Worm (Caenorhabditis elegans) whole organism, young adult: ENCODE results near the gene D2023.1.
A peak's percentile ranks its signal among the peaks of the same experiment; 100 is the strongest.

ENCODE experiments used
- F37B4.10 ChIP-seq: fragments of 200-800 bp; sonication (Bioruptor generic); IDR thresholded peaks from 2 replicates; pipeline ENCODE4 v1.3.6; 2022; ENCODE audit warnings: missing genetic modification characterization, missing compliant biosample characterization
- F52B5.7 ChIP-seq: sonication (generic microtip); optimal IDR thresholded peaks from 2 replicates; lab custom pipeline; 2016; ENCODE audit warnings: mild to moderate bottlenecking, missing genetic modification characterization, missing compliant biosample characterization
- F57A8.1 ChIP-seq: fragments of 200-800 bp; sonication (Bioruptor generic); optimal IDR thresholded peaks from 2 replicates; lab custom pipeline; 2018; ENCODE audit warnings: mild to moderate bottlenecking, missing genetic modification characterization, moderate library complexity, missing compliant biosample characterization
- ZK185.1 ChIP-seq: sonication (generic microtip); optimal IDR thresholded peaks from 2 replicates; lab custom pipeline; 2016; ENCODE audit warnings: mild to moderate bottlenecking, missing genetic modification characterization, missing compliant biosample characterization; ENCODE audit not compliant: poor library complexity, severe bottlenecking
- athp-1 ChIP-seq: sonication (generic microtip); optimal IDR thresholded peaks from 2 replicates; lab custom pipeline; 2017; ENCODE audit warnings: mild to moderate bottlenecking, missing genetic modification characterization, missing compliant biosample characterization
- attf-5 ChIP-seq: fragments of 200-800 bp; sonication (Bioruptor generic); optimal IDR thresholded peaks from 2 replicates; lab custom pipeline; 2018; ENCODE audit warnings: mild to moderate bottlenecking, missing genetic modification characterization, missing compliant biosample characterization
- bed-1 ChIP-seq: fragments of 200-800 bp; sonication (Bioruptor generic); IDR thresholded peaks from 2 replicates; pipeline ENCODE4 v1.3.6; 2022; ENCODE audit warnings: missing genetic modification reagents, missing genetic modification characterization, missing compliant biosample characterization
- bed-2 ChIP-seq: fragments of 200-800 bp; sonication (Bioruptor generic); IDR thresholded peaks from 2 replicates; pipeline ENCODE4 v1.3.6; 2022; ENCODE audit warnings: missing genetic modification reagents, missing genetic modification characterization, missing compliant biosample characterization
- dox-1 ChIP-seq: fragments of 200-800 bp; sonication (Bioruptor generic); IDR thresholded peaks from 2 replicates; pipeline ENCODE4 v1.3.6; 2022; ENCODE audit warnings: missing genetic modification reagents, missing genetic modification characterization, missing compliant biosample characterization
- dpff-1 ChIP-seq: sonication (generic microtip); optimal IDR thresholded peaks from 2 replicates; lab custom pipeline; 2017; ENCODE audit warnings: mild to moderate bottlenecking, missing genetic modification characterization, missing compliant biosample characterization
- egl-44 ChIP-seq: fragments of 200-800 bp; sonication (Bioruptor generic); IDR thresholded peaks from 2 replicates; pipeline ENCODE4 v1.3.6; 2022; ENCODE audit warnings: missing genetic modification reagents, missing genetic modification characterization, missing compliant biosample characterization
- egrh-3 ChIP-seq: fragments of 200-800 bp; sonication (Bioruptor generic); IDR thresholded peaks from 2 replicates; pipeline ENCODE4 v1.3.6; 2022; ENCODE audit warnings: missing genetic modification reagents, missing genetic modification characterization, missing compliant biosample characterization
- ekl-4 ChIP-seq: fragments of 200-800 bp; sonication (Bioruptor generic); IDR thresholded peaks from 2 replicates; pipeline ENCODE4 v1.3.6; 2022; ENCODE audit warnings: missing genetic modification reagents, missing genetic modification characterization, missing compliant biosample characterization
- fkh-3 ChIP-seq: sonication (generic microtip); optimal IDR thresholded peaks from 2 replicates; lab custom pipeline; 2016; ENCODE audit warnings: mild to moderate bottlenecking, missing genetic modification characterization, missing compliant biosample characterization
- gei-17 ChIP-seq: fragments of 200-800 bp; sonication (Bioruptor generic); optimal IDR thresholded peaks from 2 replicates; lab custom pipeline; 2018; ENCODE audit warnings: mild to moderate bottlenecking, missing genetic modification characterization, missing compliant biosample characterization
- hmg-1.2 ChIP-seq: fragments of 200-800 bp; sonication (Bioruptor generic); IDR thresholded peaks from 2 replicates; pipeline ENCODE4 v1.3.6; 2022; ENCODE audit warnings: missing genetic modification reagents, missing genetic modification characterization, missing compliant biosample characterization
- hsf-1 ChIP-seq: fragments of 200-800 bp; sonication (Bioruptor generic); IDR thresholded peaks from 2 replicates; pipeline ENCODE4 v1.3.6; 2022; ENCODE audit warnings: missing genetic modification reagents, missing genetic modification characterization, missing compliant biosample characterization
- let-526 ChIP-seq: fragments of 200-800 bp; sonication (Bioruptor generic); IDR thresholded peaks from 2 replicates; pipeline ENCODE4 v1.3.6; 2022; ENCODE audit warnings: missing genetic modification reagents, missing genetic modification characterization, missing compliant biosample characterization
- lin-26 ChIP-seq: fragments of 200-800 bp; sonication (Bioruptor generic); IDR thresholded peaks from 2 replicates; pipeline ENCODE4 v1.3.6; 2022; ENCODE audit warnings: missing genetic modification reagents, missing genetic modification characterization, missing compliant biosample characterization
- lin-40 ChIP-seq: sonication (generic microtip); optimal IDR thresholded peaks from 2 replicates; lab custom pipeline; 2016; ENCODE audit warnings: missing genetic modification characterization, mild to moderate bottlenecking, missing compliant biosample characterization, missing genotype, missing genetic modification reagents
- lin-54 ChIP-seq: fragments of 200-800 bp; sonication (Bioruptor generic); optimal IDR thresholded peaks from 2 replicates; lab custom pipeline; 2018; ENCODE audit warnings: mild to moderate bottlenecking, missing genetic modification characterization, missing compliant biosample characterization
- lsl-1 ChIP-seq: fragments of 200-800 bp; sonication (Bioruptor generic); optimal IDR thresholded peaks from 2 replicates; lab custom pipeline; 2018; ENCODE audit warnings: mild to moderate bottlenecking, missing genetic modification characterization, moderate library complexity, missing compliant biosample characterization
- lsy-27 ChIP-seq: sonication (generic microtip); optimal IDR thresholded peaks from 2 replicates; lab custom pipeline; 2017; ENCODE audit warnings: missing genetic modification characterization, mild to moderate bottlenecking, missing compliant biosample characterization, antibody characterized with exemption, missing genotype, borderline replicate concordance; ENCODE audit not compliant: insufficient read depth
- madf-10 ChIP-seq: sonication (generic microtip); optimal IDR thresholded peaks from 2 replicates; lab custom pipeline; 2016; ENCODE audit warnings: mild to moderate bottlenecking, missing genetic modification characterization, missing compliant biosample characterization
- mcd-1 ChIP-seq: fragments of 200-800 bp; sonication (Bioruptor generic); IDR thresholded peaks from 2 replicates; pipeline ENCODE4 v1.3.6; 2022; ENCODE audit warnings: missing genetic modification reagents, missing genetic modification characterization, missing compliant biosample characterization
- nhr-80 ChIP-seq: sonication (generic microtip); optimal IDR thresholded peaks from 2 replicates; lab custom pipeline; 2016; ENCODE audit warnings: missing genetic modification characterization, missing compliant biosample characterization
- rcor-1 ChIP-seq: fragments of 200-800 bp; sonication (Bioruptor generic); IDR thresholded peaks from 2 replicates; pipeline ENCODE4 v1.3.6; 2022; ENCODE audit warnings: missing genetic modification reagents, missing genetic modification characterization, missing compliant biosample characterization
- rec-8 ChIP-seq, 2 experiments: sonication (generic microtip); optimal IDR thresholded peaks; 2 replicates each; lab custom pipeline; 2016; ENCODE audit warnings: mild to moderate bottlenecking in 2 of 2, missing genetic modification characterization in 2 of 2, missing genetic modification reagents in 2 of 2, missing genotype in 2 of 2, missing biosample characterization in 1 of 2, missing compliant biosample characterization in 1 of 2, moderate library complexity in 1 of 2
- sdz-38 ChIP-seq: sonication (generic microtip); optimal IDR thresholded peaks from 2 replicates; lab custom pipeline; 2016; ENCODE audit warnings: missing genotype, missing genetic modification characterization, missing compliant biosample characterization
- snpc-1.3 ChIP-seq: sonication (generic microtip); optimal IDR thresholded peaks from 2 replicates; lab custom pipeline; 2017; ENCODE audit warnings: missing genetic modification characterization, mild to moderate bottlenecking, missing compliant biosample characterization, antibody characterized with exemption, moderate library complexity, missing genotype, missing genetic modification reagents; ENCODE audit not compliant: insufficient read depth
- somi-1 ChIP-seq: fragments of 200-800 bp; sonication (Bioruptor generic); optimal IDR thresholded peaks from 2 replicates; lab custom pipeline; 2018; ENCODE audit warnings: mild to moderate bottlenecking, missing genetic modification characterization, missing compliant biosample characterization
- tbp1 ChIP-seq: fragments of 200-800 bp; sonication (Bioruptor generic); optimal IDR thresholded peaks from 2 replicates; lab custom pipeline; 2018; ENCODE audit warnings: mild to moderate bottlenecking, missing genetic modification characterization, missing compliant biosample characterization
- unc-62 ChIP-seq: fragments of 150-350 bp; optimal IDR thresholded peaks from 2 replicates; lab custom pipeline; 2014; ENCODE audit warnings: missing biosample characterization, missing genetic modification reagents, missing genetic modification characterization
- xnd-1 ChIP-seq: sonication (generic microtip); optimal IDR thresholded peaks from 2 replicates; lab custom pipeline; 2016; ENCODE audit warnings: missing genotype, missing genetic modification reagents, missing genetic modification characterization, missing compliant biosample characterization
- zim-3 ChIP-seq: sonication (generic microtip); optimal IDR thresholded peaks from 2 replicates; lab custom pipeline; 2017; ENCODE audit warnings: mild to moderate bottlenecking, missing genetic modification characterization, moderate library complexity, missing compliant biosample characterization
- ztf-28 ChIP-seq: fragments of 200-800 bp; sonication (Bioruptor generic); IDR thresholded peaks from 2 replicates; pipeline ENCODE4 v1.3.6; 2022; ENCODE audit warnings: missing genetic modification reagents, missing genetic modification characterization, missing compliant biosample characterization

Gene D2023.1

ce11 chrV:11770053-11770517, 19.3 kb upstream of the D2023.1 start, which contains the start of gene F55A11.4 (continued):
- TF ChIP-seq nhr-80 (tag; lab: Kevin White, UChicago) (no peak), sdz-38 (tag; lab: Kevin White, UChicago) (no peak), lin-54 (GFP tag; lab: Kevin White, UChicago) (peak; percentile 70), xnd-1 (tag; lab: Kevin White, UChicago) (peak; percentile 38), dpff-1 (tag; lab: Kevin White, UChicago) (no peak), lin-40 (tag; lab: Kevin White, UChicago) (no peak), lsy-27 (tag; lab: Kevin White, UChicago) (no peak), madf-10 (tag; lab: Kevin White, UChicago) (no peak), athp-1 (no peak), F57A8.1 (GFP tag; lab: Kevin White, UChicago) (no peak), egl-44 (no peak), fkh-3 (tag; lab: Kevin White, UChicago) (no peak), rec-8 (tag; optimal IDR thresholded peaks at IDR 0.05; lab: Kevin White, UChicago) (no peak), F37B4.10 (GFP tag; lab: Robert Waterston, UW) (no peak), lsl-1 (GFP tag; lab: Kevin White, UChicago) (peak; percentile 62), snpc-1.3 (tag; lab: Kevin White, UChicago) (peak; percentile 39), lin-26 (GFP tag; lab: Robert Waterston, UW) (no peak), let-526 (GFP tag; lab: Robert Waterston, UW) (0 out of 2 replicates have a peak, but pooled peaks have one; percentile 11), gei-17 (GFP tag; lab: Kevin White, UChicago) (no peak), zim-3 (tag; lab: Kevin White, UChicago) (no peak), hsf-1 (GFP tag; lab: Robert Waterston, UW) (peak; percentile 32; the same call in 1 of the 2 replicates), tbp1 (GFP tag; lab: Kevin White, UChicago) (peak; percentile 43), bed-1 (GFP tag; lab: Robert Waterston, UW) (no peak), dox-1 (GFP tag; lab: Robert Waterston, UW) (peak; percentile 59), ekl-4 (GFP tag; lab: Robert Waterston, UW) (peak; percentile 25; the same call in 1 of the 2 replicates), egrh-3 (GFP tag; lab: Robert Waterston, UW) (no peak), somi-1 (GFP tag; lab: Kevin White, UChicago) (no peak), attf-5 (GFP tag; lab: Kevin White, UChicago) (no peak), unc-62 (GFP tag; lab: Kevin White, UChicago) (no peak), hmg-1.2 (peak; percentile 99), rcor-1 (no peak; the same call in 1 of the 2 replicates), ZK185.1 (tag; lab: Kevin White, UChicago) (no peak), F52B5.7 (peak; percentile 49), bed-2 (GFP tag; lab: Robert Waterston, UW) (no peak)

- TF ChIP-seq ztf-28 (GFP tag; lab: Robert Waterston, UW) = no peak
- no peak for TF ChIP-seq somi-1 (GFP tag; lab: Kevin White, UChicago)
- no peak for TF ChIP-seq mcd-1 (GFP tag; lab: Robert Waterston, UW)
- no peak for TF ChIP-seq sdz-38 (tag; lab: Kevin White, UChicago)
Observed at ce11 chrV:11773420-11773819, 15.9 kb upstream of the D2023.1 start, which contains the start of gene bus-18. Gene bus-18 (plus strand): TSS chrV:11773720.
